Worm (Caenorhabditis elegans): ENCODE data around the gene D2023.4.

DNA sequence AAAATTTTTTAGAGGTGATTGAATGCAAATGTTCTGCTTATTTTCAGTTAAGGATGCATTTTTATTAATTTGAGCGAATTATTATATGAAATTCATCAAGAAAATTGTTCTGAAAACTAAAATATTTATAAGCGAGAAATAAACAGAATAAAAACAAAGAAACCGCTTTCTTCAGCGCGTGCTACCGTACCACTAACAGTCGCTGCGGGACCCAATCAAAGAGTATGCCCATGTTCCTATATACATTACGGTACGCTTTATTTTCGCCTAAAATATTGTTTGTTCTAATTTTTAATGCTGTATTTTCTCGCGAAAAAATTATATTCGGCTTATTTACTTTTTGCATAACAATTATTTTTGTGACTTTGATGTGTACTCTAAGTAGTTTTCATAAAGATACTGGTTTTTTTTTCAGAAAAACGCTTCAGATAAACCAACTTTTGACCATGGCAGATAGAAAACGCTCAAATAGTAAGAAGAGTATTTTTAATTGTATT, 37.8 kb downstream of the D2023.4 start, which contains the start of gene F55A11.8:
- TF ChIP-seq ZK185.1 (tag; optimal IDR thresholded peaks at IDR 0.05; ENCODE audit: poor library complexity, severe bottlenecking) = no peak
- TF ChIP-seq him-1 (tag; optimal IDR thresholded peaks at IDR 0.05) = peak; percentile 50
- no peak for TF ChIP-seq Y67H2A.10 (GFP tag; conservative IDR thresholded peaks at IDR 0.05)
- TF ChIP-seq nhr-120 (GFP tag; IDR thresholded peaks at IDR 0.05) = no peak
- TF ChIP-seq F22D6.2 (tag; optimal IDR thresholded peaks at IDR 0.05) = no peak
- TF ChIP-seq ccch-3 (GFP tag; optimal IDR thresholded peaks at IDR 0.05) = no peak
- TF ChIP-seq sea-2 (GFP tag; IDR thresholded peaks at IDR 0.05) = no peak
- no peak for TF ChIP-seq ztf-6 (GFP tag; IDR thresholded peaks at IDR 0.05)
- no peak for TF ChIP-seq lsy-27 (tag; optimal IDR thresholded peaks at IDR 0.05; ENCODE audit: borderline replicate concordance, insufficient read depth)
- TF ChIP-seq aptf-3 (GFP tag; IDR thresholded peaks at IDR 0.05) = no peak
- TF ChIP-seq Y53G8AR.9 (GFP tag; conservative IDR thresholded peaks at IDR 0.05) = no peak
- TF ChIP-seq snpc-4 (GFP tag; optimal IDR thresholded peaks at IDR 0.05) = no peak
- no peak for TF ChIP-seq snpc-4 (tag; optimal IDR thresholded peaks at IDR 0.05)
- no peak for TF ChIP-seq Y79H2A.3 (GFP tag; conservative IDR thresholded peaks at IDR 0.05)

Measured in whole organism, young adult.